Fruit fly (Drosophila melanogaster) whole organism, embryonic: Measurements from ENCODE around the gene Adsl.
A peak's percentile ranks its signal among the peaks of the same experiment; 100 is the strongest.

Source experiments
- CG10979 ChIP-seq: fragments of 200-800 bp; sonication (Bioruptor generic); optimal IDR thresholded peaks from 2 replicates; lab custom pipeline; 2018; ENCODE audit warnings: missing biosample characterization, mild to moderate bottlenecking, missing genetic modification characterization, moderate library complexity
- CG12104 ChIP-seq: fragments of 200-800 bp; sonication (Bioruptor generic); optimal IDR thresholded peaks from 3 replicates; lab custom pipeline; 2016; ENCODE audit warnings: missing biosample characterization, missing genetic modification characterization
- CG12299 ChIP-seq: fragments of 200-800 bp; sonication (Bioruptor generic); optimal IDR thresholded peaks from 2 replicates; lab custom pipeline; 2018; ENCODE audit warnings: missing biosample characterization, mild to moderate bottlenecking, missing genetic modification characterization
- CG13624 ChIP-seq: fragments of 200-800 bp; sonication (Bioruptor generic); optimal IDR thresholded peaks from 2 replicates; lab custom pipeline; 2016; ENCODE audit warnings: missing biosample characterization, missing genetic modification characterization
- CG3065 ChIP-seq: fragments of 200-800 bp; sonication (Bioruptor generic); optimal IDR thresholded peaks from 2 replicates; lab custom pipeline; 2016; ENCODE audit warnings: missing biosample characterization, missing genetic modification characterization
- CG31224 ChIP-seq: fragments of 200-800 bp; sonication (Bioruptor generic); IDR thresholded peaks from 2 replicates; pipeline ENCODE4 v1.3.6; 2022; ENCODE audit warnings: missing biosample characterization, missing genetic modification characterization
- CG31365 ChIP-seq: fragments of 200-800 bp; sonication (Bioruptor generic); optimal IDR thresholded peaks from 2 replicates; lab custom pipeline; 2018; ENCODE audit warnings: missing biosample characterization, mild to moderate bottlenecking, missing genetic modification characterization
- CG31388 ChIP-seq: fragments of 200-800 bp; sonication (Bioruptor generic); optimal IDR thresholded peaks from 2 replicates; lab custom pipeline; 2016; ENCODE audit warnings: missing biosample characterization, missing genetic modification characterization
- CG32532 ChIP-seq: fragments of 200-800 bp; sonication (Bioruptor generic); IDR thresholded peaks from 2 replicates; pipeline ENCODE4 v1.3.6; 2022; ENCODE audit warnings: missing biosample characterization, missing genetic modification characterization
- CG32772 ChIP-seq: fragments of 200-800 bp; sonication (Bioruptor generic); IDR thresholded peaks from 2 replicates; pipeline ENCODE4 v1.3.6; 2022; ENCODE audit warnings: missing biosample characterization, missing genetic modification characterization
- CG4328 ChIP-seq: fragments of 200-800 bp; sonication (Bioruptor generic); optimal IDR thresholded peaks from 3 replicates; lab custom pipeline; 2017; ENCODE audit warnings: missing biosample characterization, missing genetic modification reagents, missing genetic modification characterization
- CG5245 ChIP-seq: fragments of 200-800 bp; sonication (Bioruptor generic); optimal IDR thresholded peaks from 3 replicates; lab custom pipeline; 2016; ENCODE audit warnings: missing biosample characterization, missing genetic modification characterization
- CG7271 ChIP-seq: fragments of 200-800 bp; sonication (Bioruptor generic); optimal IDR thresholded peaks from 2 replicates; lab custom pipeline; 2018; ENCODE audit warnings: missing biosample characterization, mild to moderate bottlenecking, missing genetic modification characterization, moderate library complexity
- CG7556 ChIP-seq: fragments of 200-800 bp; sonication (Bioruptor generic); optimal IDR thresholded peaks from 2 replicates; lab custom pipeline; 2017; ENCODE audit warnings: missing biosample characterization, mild to moderate bottlenecking, missing genetic modification characterization
- CG7928 ChIP-seq: fragments of 200-800 bp; sonication (Bioruptor generic); optimal IDR thresholded peaks from 2 replicates; lab custom pipeline; 2017; ENCODE audit warnings: missing biosample characterization, mild to moderate bottlenecking, missing genetic modification characterization
- CG9817 ChIP-seq: fragments of 200-800 bp; sonication (Bioruptor generic); optimal IDR thresholded peaks from 2 replicates; lab custom pipeline; 2018; ENCODE audit warnings: missing biosample characterization, mild to moderate bottlenecking, missing genetic modification characterization, moderate library complexity
- CG9876 ChIP-seq: fragments of 200-800 bp; sonication (Bioruptor generic); optimal IDR thresholded peaks from 2 replicates; lab custom pipeline; 2016; ENCODE audit warnings: missing biosample characterization, missing genetic modification characterization
- CHES-1-like ChIP-seq: fragments of 200-800 bp; sonication (Bioruptor generic); optimal IDR thresholded peaks from 2 replicates; lab custom pipeline; 2016; ENCODE audit warnings: missing biosample characterization, missing genetic modification characterization
- Camta ChIP-seq: fragments of 200-800 bp; sonication (Bioruptor generic); optimal IDR thresholded peaks from 2 replicates; lab custom pipeline; 2016; ENCODE audit warnings: missing biosample characterization, missing genetic modification characterization
- Dad ChIP-seq: fragments of 200-800 bp; sonication (Bioruptor generic); optimal IDR thresholded peaks from 3 replicates; lab custom pipeline; 2016; ENCODE audit warnings: missing biosample characterization, missing genetic modification characterization
- Doc3 ChIP-seq: fragments of 200-800 bp; sonication (Bioruptor generic); IDR thresholded peaks from 3 replicates; pipeline ENCODE4 v1.3.6; 2022; ENCODE audit warnings: missing biosample characterization, missing genetic modification characterization; ENCODE audit not compliant: partially characterized antibody
- Hand ChIP-seq: fragments of 200-800 bp; sonication (Bioruptor generic); optimal IDR thresholded peaks from 2 replicates; lab custom pipeline; 2017; ENCODE audit warnings: mild to moderate bottlenecking, missing biosample characterization, missing genetic modification reagents, missing genetic modification characterization
- Hr3 ChIP-seq: fragments of 200-800 bp; sonication (Bioruptor generic); optimal IDR thresholded peaks from 3 replicates; lab custom pipeline; 2016; ENCODE audit warnings: missing biosample characterization, missing genetic modification characterization
- Myb ChIP-seq: fragments of 200-800 bp; sonication (Bioruptor generic); optimal IDR thresholded peaks from 2 replicates; lab custom pipeline; 2016; ENCODE audit warnings: missing biosample characterization, missing genetic modification characterization
- NfI ChIP-seq: fragments of 200-800 bp; sonication (Bioruptor generic); optimal IDR thresholded peaks from 3 replicates; lab custom pipeline; 2018; ENCODE audit warnings: missing biosample characterization, mild to moderate bottlenecking, missing genetic modification characterization, moderate library complexity
- Oli ChIP-seq: fragments of 200-800 bp; sonication (Bioruptor generic); optimal IDR thresholded peaks from 2 replicates; lab custom pipeline; 2018; ENCODE audit warnings: missing biosample characterization, mild to moderate bottlenecking, missing genetic modification characterization, moderate library complexity
- Opbp ChIP-seq: fragments of 200-800 bp; sonication (Bioruptor generic); IDR thresholded peaks from 3 replicates; pipeline ENCODE4 v1.3.6; 2022; ENCODE audit warnings: missing biosample characterization, missing genetic modification characterization; ENCODE audit not compliant: partially characterized antibody
- Ptx1 ChIP-seq: fragments of 200-800 bp; sonication (Bioruptor generic); IDR thresholded peaks from 2 replicates; pipeline ENCODE4 v1.3.6; 2022; ENCODE audit warnings: missing biosample characterization, missing genetic modification characterization
- Scr ChIP-seq: fragments of 200-800 bp; sonication (Bioruptor generic); IDR thresholded peaks from 2 replicates; pipeline ENCODE4 v1.3.6; 2022; ENCODE audit warnings: missing biosample characterization, missing genetic modification characterization; ENCODE audit not compliant: partially characterized antibody
- Side ChIP-seq: fragments of 200-800 bp; sonication (Bioruptor generic); optimal IDR thresholded peaks from 2 replicates; lab custom pipeline; 2016; ENCODE audit warnings: missing biosample characterization, missing genetic modification characterization
- Sry-β ChIP-seq: fragments of 200-800 bp; sonication (Bioruptor generic); optimal IDR thresholded peaks from 2 replicates; lab custom pipeline; 2018; ENCODE audit warnings: missing biosample characterization, mild to moderate bottlenecking, missing genetic modification characterization, moderate library complexity
- Vsx1 ChIP-seq: fragments of 200-800 bp; sonication (Bioruptor generic); optimal IDR thresholded peaks from 2 replicates; lab custom pipeline; 2017; ENCODE audit warnings: missing biosample characterization, mild to moderate bottlenecking, missing genetic modification characterization, missing genetic modification reagents
- Xbp1 ChIP-seq: fragments of 200-800 bp; sonication (Bioruptor generic); optimal IDR thresholded peaks from 3 replicates; lab custom pipeline; 2016; ENCODE audit warnings: missing biosample characterization, mild to moderate bottlenecking, missing genetic modification characterization
- ara ChIP-seq: fragments of 200-800 bp; sonication (Bioruptor generic); IDR thresholded peaks from 2 replicates; pipeline ENCODE4 v1.3.6; 2022; ENCODE audit warnings: missing biosample characterization, missing genetic modification characterization
- ash1 ChIP-seq: fragments of 200-800 bp; sonication (Bioruptor generic); optimal IDR thresholded peaks from 2 replicates; lab custom pipeline; 2018; ENCODE audit warnings: missing biosample characterization, mild to moderate bottlenecking, missing genetic modification characterization
- bcd ChIP-seq: fragments of 200-800 bp; sonication (Bioruptor generic); optimal IDR thresholded peaks from 2 replicates; lab custom pipeline; 2017; ENCODE audit warnings: missing biosample characterization, mild to moderate bottlenecking, missing genetic modification characterization
- chif ChIP-seq, 2 experiments: fragments of 200-800 bp; sonication (Bioruptor generic); optimal IDR thresholded peaks; 3 replicates each; lab custom pipeline; 2016; ENCODE audit warnings: missing biosample characterization in 2 of 2, missing genetic modification characterization in 2 of 2
- crc ChIP-seq: fragments of 200-800 bp; sonication (Bioruptor generic); optimal IDR thresholded peaks from 2 replicates; lab custom pipeline; 2016; ENCODE audit warnings: missing biosample characterization, missing genetic modification characterization
- gcm2 ChIP-seq: fragments of 200-800 bp; sonication (Bioruptor generic); optimal IDR thresholded peaks from 2 replicates; lab custom pipeline; 2016; ENCODE audit warnings: missing biosample characterization, missing genetic modification characterization
- gem ChIP-seq: fragments of 200-800 bp; sonication (Bioruptor generic); optimal IDR thresholded peaks from 2 replicates; lab custom pipeline; 2019; ENCODE audit warnings: missing biosample characterization, mild to moderate bottlenecking, missing genetic modification characterization, moderate library complexity
- grn ChIP-seq: fragments of 200-800 bp; sonication (Bioruptor generic); optimal IDR thresholded peaks from 3 replicates; lab custom pipeline; 2017; ENCODE audit warnings: missing biosample characterization, missing genetic modification characterization
- hb ChIP-seq: fragments of 200-800 bp; sonication (Bioruptor generic); IDR thresholded peaks from 3 replicates; pipeline ENCODE4 v1.3.6; 2022; ENCODE audit warnings: missing biosample characterization, missing genetic modification characterization; ENCODE audit not compliant: partially characterized antibody
- her ChIP-seq: fragments of 200-800 bp; sonication (Bioruptor generic); optimal IDR thresholded peaks from 2 replicates; lab custom pipeline; 2016; ENCODE audit warnings: missing biosample characterization, missing genetic modification characterization
- hth ChIP-seq: fragments of >200 bp; optimal IDR thresholded peaks from 2 replicates; lab custom pipeline; 2017; ENCODE audit warnings: inconsistent platforms
- onecut ChIP-seq: fragments of 200-800 bp; sonication (Bioruptor generic); IDR thresholded peaks from 2 replicates; pipeline ENCODE4 v1.3.6; 2022; ENCODE audit warnings: missing biosample characterization, missing genetic modification characterization
- p53 ChIP-seq: fragments of 200-800 bp; sonication (Bioruptor generic); optimal IDR thresholded peaks from 2 replicates; lab custom pipeline; 2016; ENCODE audit warnings: missing biosample characterization, missing genetic modification characterization
- peb ChIP-seq: fragments of 200-800 bp; sonication (Bioruptor generic); IDR thresholded peaks from 2 replicates; pipeline ENCODE4 v1.3.6; 2022; ENCODE audit warnings: missing biosample characterization, missing genetic modification characterization
- sob ChIP-seq: fragments of 200-800 bp; sonication (Bioruptor generic); IDR thresholded peaks from 2 replicates; pipeline ENCODE4 v1.3.6; 2022; ENCODE audit warnings: missing biosample characterization, missing genetic modification characterization
- tio ChIP-seq: fragments of 200-800 bp; sonication (Bioruptor generic); optimal IDR thresholded peaks from 2 replicates; lab custom pipeline; 2017; ENCODE audit warnings: missing biosample characterization, missing genetic modification characterization, inconsistent platforms
- trem ChIP-seq: fragments of 200-800 bp; optimal IDR thresholded peaks from 3 replicates; lab custom pipeline; 2019; ENCODE audit warnings: missing biosample characterization, mild to moderate bottlenecking, missing genetic modification characterization, moderate library complexity
- yki ChIP-seq: fragments of >200 bp; optimal IDR thresholded peaks from 3 replicates; lab custom pipeline; 2018

Gene Adsl

DNA sequence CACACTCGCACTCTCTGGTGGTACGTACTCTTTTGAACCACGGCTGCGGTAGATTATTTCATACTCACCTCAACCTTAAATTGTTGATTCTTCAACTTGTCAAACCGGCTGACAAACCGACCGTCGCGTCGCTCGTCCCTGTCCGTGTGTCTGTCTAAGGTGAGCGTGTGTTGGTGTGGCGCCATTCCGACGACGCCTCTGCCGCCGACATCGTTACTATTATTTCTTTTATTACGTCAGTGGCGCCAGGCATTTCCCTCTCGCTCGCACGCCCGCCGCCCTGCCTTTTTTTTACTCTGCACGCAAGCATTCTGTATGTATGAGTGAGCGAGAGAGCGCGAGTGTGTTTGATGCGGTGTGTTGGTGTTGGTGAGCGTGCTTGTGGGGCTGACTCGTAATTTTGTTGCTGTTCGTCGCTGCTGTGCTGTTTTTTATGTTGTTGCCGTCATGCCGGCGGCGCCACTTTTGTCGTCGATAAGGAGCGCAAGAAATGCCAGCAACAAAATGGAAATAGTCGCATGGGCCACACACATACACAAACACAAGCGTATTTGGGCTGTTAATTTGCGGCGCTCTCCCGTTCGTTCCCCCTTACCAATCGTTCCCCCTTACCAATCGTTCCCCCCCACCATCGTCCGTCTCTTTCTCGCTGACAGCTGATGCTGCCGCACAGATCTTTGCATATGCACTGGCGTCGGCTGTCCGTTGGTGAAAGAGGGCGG is 35.4 kb upstream of the Adsl start (continued):
- no peak for TF ChIP-seq tio
- TF ChIP-seq grn (GFP tag; lab: Kevin White, UChicago) = no peak
- TF ChIP-seq CG3065 (GFP tag; lab: Kevin White, UChicago) = no peak
- TF ChIP-seq gcm2 = no peak
- no peak for TF ChIP-seq bcd (GFP tag; lab: Kevin White, UChicago)
- TF ChIP-seq CG7928 (GFP tag; lab: Kevin White, UChicago) = no peak
- no peak for TF ChIP-seq Myb (GFP tag; lab: Kevin White, UChicago)
- TF ChIP-seq Ptx1 = no peak
- no peak for TF ChIP-seq her (GFP tag; lab: Kevin White, UChicago)
- no peak for TF ChIP-seq CG7556 (GFP tag; lab: Kevin White, UChicago)
- TF ChIP-seq CG7271 = no peak
- no peak for TF ChIP-seq Xbp1
- no peak for TF ChIP-seq Hr3
- peak; percentile 47; the same call in 2 of the 3 replicates for TF ChIP-seq Opbp (GFP tag; lab: Robert Waterston, UW)
- TF ChIP-seq CG32532 (GFP tag; lab: Robert Waterston, UW) = peak; percentile 12; the same call in 1 of the 2 replicates
- no peak for TF ChIP-seq Sry-β (GFP tag; lab: Kevin White, UChicago)
- TF ChIP-seq CG32772 (GFP tag; lab: Robert Waterston, UW) = no peak; the same call in 1 of the 2 replicates
- no peak for TF ChIP-seq CG9817 (tag; lab: Kevin White, UChicago)
- no peak for TF ChIP-seq crc (GFP tag; lab: Kevin White, UChicago)
- no peak for TF ChIP-seq CG31388 (GFP tag; lab: Kevin White, UChicago)
- no peak for TF ChIP-seq hb
- TF ChIP-seq NfI (GFP tag; lab: Kevin White, UChicago) = no peak
- no peak for TF ChIP-seq hth (lab: Kevin White, UChicago)
- TF ChIP-seq onecut (GFP tag; lab: Robert Waterston, UW) = peak; percentile 21; the same call in 1 of the 2 replicates
- no peak for TF ChIP-seq Dad
- TF ChIP-seq sob (GFP tag; lab: Robert Waterston, UW) = peak; percentile 16; the same call in 1 of the 2 replicates
- TF ChIP-seq CG31224 = no peak; the same call in 1 of the 2 replicates
- TF ChIP-seq gem (tag; lab: Kevin White, UChicago) = no peak
- TF ChIP-seq CG31365 (tag; lab: Kevin White, UChicago) = no peak
- no peak for TF ChIP-seq yki (lab: Kevin White, UChicago)
- TF ChIP-seq Vsx1 (GFP tag; lab: Kevin White, UChicago) = no peak
- TF ChIP-seq Hand = no peak
- TF ChIP-seq p53 (GFP tag; lab: Kevin White, UChicago) = no peak
- TF ChIP-seq CG4328 (GFP tag; lab: Kevin White, UChicago) = no peak
- TF ChIP-seq CG9876 = no peak
- peak; percentile 45 for TF ChIP-seq CG12299 (tag; lab: Kevin White, UChicago)
- peak; percentile 50 for TF ChIP-seq Side (GFP tag; lab: Kevin White, UChicago)
- 0 out of 3 replicates have a peak, but pooled peaks have one; percentile 26 for TF ChIP-seq Doc3 (GFP tag; lab: Robert Waterston, UW)
- no peak for TF ChIP-seq CG12104 (GFP tag; lab: Kevin White, UChicago)
- TF ChIP-seq ash1 (GFP tag; lab: Kevin White, UChicago) = peak; percentile 32
- TF ChIP-seq peb (GFP tag; lab: Robert Waterston, UW) = no peak
- peak; percentile 50 for TF ChIP-seq Scr (GFP tag; lab: Robert Waterston, UW)
- TF ChIP-seq Oli (tag; lab: Kevin White, UChicago) = no peak
- TF ChIP-seq CG5245 (GFP tag; lab: Kevin White, UChicago) = no peak
- peak; percentile 37 for TF ChIP-seq CHES-1-like (GFP tag; lab: Kevin White, UChicago)
- no peak for TF ChIP-seq CG10979
- TF ChIP-seq ara (GFP tag; lab: Robert Waterston, UW) = no peak
- no peak for TF ChIP-seq CG13624 (GFP tag; lab: Kevin White, UChicago)
- no peak for TF ChIP-seq trem (tag; lab: Kevin White, UChicago)
- no peak for TF ChIP-seq chif (GFP tag; optimal IDR thresholded peaks at IDR 0.05; lab: Kevin White, UChicago)
- no peak for TF ChIP-seq Camta
